Fruit fly (Drosophila melanogaster): ENCODE data around the gene Nhe3.

Gene Nhe3

dm6 chr2L:6698387-6698786 lies 14.2 kb upstream of the Nhe3 start (continued):
- peak; percentile 2 for TF ChIP-seq Fer1 (GFP tag; optimal IDR thresholded peaks at IDR 0.05)
- TF ChIP-seq CG13296 (GFP tag; optimal IDR thresholded peaks at IDR 0.05) = no peak
- 0 out of 2 replicates have a peak, but pooled peaks have one; percentile 32 for TF ChIP-seq Oaz (GFP tag; IDR thresholded peaks at IDR 0.05)
- no peak for TF ChIP-seq MESR4 (GFP tag; optimal IDR thresholded peaks at IDR 0.05)
- no peak for TF ChIP-seq slou (GFP tag; optimal IDR thresholded peaks at IDR 0.05)
- no peak for TF ChIP-seq inv (GFP tag; IDR thresholded peaks at IDR 0.05; ENCODE audit: partially characterized antibody)
- TF ChIP-seq gce (GFP tag; IDR thresholded peaks at IDR 0.05) = no peak
- TF ChIP-seq Hr3 (GFP tag; optimal IDR thresholded peaks at IDR 0.05) = peak; percentile 29
- TF ChIP-seq CG30403 (GFP tag; optimal IDR thresholded peaks at IDR 0.05) = peak; percentile 49
- TF ChIP-seq vfl (GFP tag; optimal IDR thresholded peaks at IDR 0.05) = no peak
- peak; percentile 59 for TF ChIP-seq Sox102F (GFP tag; optimal IDR thresholded peaks at IDR 0.05)
- no peak for TF ChIP-seq Hey (tag; optimal IDR thresholded peaks at IDR 0.05)
- no peak for TF ChIP-seq Lpt (GFP tag; optimal IDR thresholded peaks at IDR 0.05)
- no peak for TF ChIP-seq tup (GFP tag; optimal IDR thresholded peaks at IDR 0.05)
- TF ChIP-seq CkIIα-i1 (GFP tag; IDR thresholded peaks at IDR 0.05) = no peak
- peak; percentile 31 for TF ChIP-seq CG7786 (GFP tag; optimal IDR thresholded peaks at IDR 0.05)
- TF ChIP-seq Six4 (GFP tag; optimal IDR thresholded peaks at IDR 0.05) = peak; percentile 18
- TF ChIP-seq sna (GFP tag; IDR thresholded peaks at IDR 0.05; ENCODE audit: partially characterized antibody) = no peak
- no peak for TF ChIP-seq CG15011 (GFP tag; optimal IDR thresholded peaks at IDR 0.05)
- peak; percentile 11 for TF ChIP-seq D19A (tag; optimal IDR thresholded peaks at IDR 0.05)
- TF ChIP-seq CG5180 (GFP tag; optimal IDR thresholded peaks at IDR 0.05) = no peak
- no peak for TF ChIP-seq CG11398 (GFP tag; optimal IDR thresholded peaks at IDR 0.05)
- no peak for TF ChIP-seq CG10565 (GFP tag; optimal IDR thresholded peaks at IDR 0.05)
- TF ChIP-seq HHEX (GFP tag; optimal IDR thresholded peaks at IDR 0.05) = peak; percentile 6
- no peak for TF ChIP-seq Gsc (GFP tag; IDR thresholded peaks at IDR 0.05)
- TF ChIP-seq ro (GFP tag; IDR thresholded peaks at IDR 0.05) = no peak
- TF ChIP-seq CG31388 (GFP tag; optimal IDR thresholded peaks at IDR 0.05) = no peak
- peak; percentile 19 for TF ChIP-seq tin (GFP tag; optimal IDR thresholded peaks at IDR 0.05)
- no peak for TF ChIP-seq CG34224 (GFP tag; IDR thresholded peaks at IDR 0.05; ENCODE audit: partially characterized antibody)
- peak; percentile 59; the same call in 1 of the 2 replicates for TF ChIP-seq CG8765 (GFP tag; IDR thresholded peaks at IDR 0.05)
- TF ChIP-seq kay (GFP tag; optimal IDR thresholded peaks at IDR 0.05) = no peak
- no peak for TF ChIP-seq pnt (GFP tag; optimal IDR thresholded peaks at IDR 0.05)
- no peak for TF ChIP-seq toy (GFP tag; IDR thresholded peaks at IDR 0.05)
- TF ChIP-seq CG6175 (GFP tag; IDR thresholded peaks at IDR 0.05) = 0 out of 3 replicates have a peak, but pooled peaks have one; percentile 20
- TF ChIP-seq Blimp-1 (GFP tag; optimal IDR thresholded peaks at IDR 0.05) = peak; percentile 45
- no peak for TF ChIP-seq CG11560 (tag; IDR thresholded peaks at IDR 0.05)
- TF ChIP-seq CG14667 (GFP tag; IDR thresholded peaks at IDR 0.05) = peak; percentile 49; the same call in 1 of the 2 replicates
- peak; percentile 38 for TF ChIP-seq pum (GFP tag; optimal IDR thresholded peaks at IDR 0.05)
- TF ChIP-seq CG7357 (GFP tag; IDR thresholded peaks at IDR 0.05) = 0 out of 3 replicates have a peak, but pooled peaks have one; percentile 12
- TF ChIP-seq CG15514 (GFP tag; optimal IDR thresholded peaks at IDR 0.05) = no peak
- TF ChIP-seq jumu (GFP tag; optimal IDR thresholded peaks at IDR 0.05) = no peak
- TF ChIP-seq gsb (GFP tag; IDR thresholded peaks at IDR 0.05) = no peak
- no peak for TF ChIP-seq slp2 (GFP tag; optimal IDR thresholded peaks at IDR 0.05)
- no peak for TF ChIP-seq Dll (GFP tag; IDR thresholded peaks at IDR 0.05; ENCODE audit: partially characterized antibody)
- no peak for TF ChIP-seq Atf6 (GFP tag; IDR thresholded peaks at IDR 0.05)
- TF ChIP-seq HmgD (GFP tag; optimal IDR thresholded peaks at IDR 0.05) = no peak
- no peak for TF ChIP-seq CG12071 (GFP tag; optimal IDR thresholded peaks at IDR 0.05)
- no peak for TF ChIP-seq Fer2 (tag; optimal IDR thresholded peaks at IDR 0.05)
- TF ChIP-seq knrl (GFP tag; IDR thresholded peaks at IDR 0.05; ENCODE audit: partially characterized antibody) = no peak
- no peak for TF ChIP-seq Dref (GFP tag; IDR thresholded peaks at IDR 0.05)
- no peak for TF ChIP-seq Usf (GFP tag; optimal IDR thresholded peaks at IDR 0.05)
- TF ChIP-seq CG16815 (GFP tag; optimal IDR thresholded peaks at IDR 0.05) = no peak
